Worm (Caenorhabditis elegans): Measurements from ENCODE around the gene idpa-3.

idpa-3 gene

DNA sequence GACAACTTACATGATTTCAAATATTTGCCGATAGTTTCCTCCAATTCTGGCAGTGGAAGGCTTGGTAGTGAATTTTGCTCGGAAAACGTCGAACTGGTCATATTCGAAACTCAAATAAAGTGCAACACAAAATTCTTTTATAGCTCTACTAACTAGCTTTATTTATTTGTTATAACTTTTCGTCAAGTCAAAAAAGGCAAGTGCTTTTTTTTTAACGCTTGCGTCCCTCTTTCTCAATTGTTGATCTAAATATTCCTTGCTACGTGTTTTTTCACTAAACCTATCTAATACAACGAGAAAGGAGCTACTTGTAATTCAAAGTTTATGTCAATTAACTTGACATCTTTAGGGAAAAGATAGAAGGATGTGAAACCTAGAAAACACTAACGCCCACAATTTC lies 25.9 kb upstream of the idpa-3 start, which contains the start of gene F41E7.6:
Gene F41E7.6 (minus strand): TSS at position 101 of the 400 bp plus-strand sequence.
- TF ChIP-seq ham-2 (GFP tag; optimal IDR thresholded peaks at IDR 0.05), result no peak
- no peak for TF ChIP-seq pha-4 (tag; optimal IDR thresholded peaks at IDR 0.05)
- TF ChIP-seq lsy-2 (tag; optimal IDR thresholded peaks at IDR 0.05), result no peak
- TF ChIP-seq ztf-11 (tag; optimal IDR thresholded peaks at IDR 0.05), result no peak
- no peak for TF ChIP-seq M03D4.4 (tag; optimal IDR thresholded peaks at IDR 0.05)
- no peak for TF ChIP-seq unc-120 (tag; optimal IDR thresholded peaks at IDR 0.05; ENCODE audit: poor library complexity, severe bottlenecking)
- no peak for TF ChIP-seq ceh-83 (GFP tag; optimal IDR thresholded peaks at IDR 0.05)

DNA sequence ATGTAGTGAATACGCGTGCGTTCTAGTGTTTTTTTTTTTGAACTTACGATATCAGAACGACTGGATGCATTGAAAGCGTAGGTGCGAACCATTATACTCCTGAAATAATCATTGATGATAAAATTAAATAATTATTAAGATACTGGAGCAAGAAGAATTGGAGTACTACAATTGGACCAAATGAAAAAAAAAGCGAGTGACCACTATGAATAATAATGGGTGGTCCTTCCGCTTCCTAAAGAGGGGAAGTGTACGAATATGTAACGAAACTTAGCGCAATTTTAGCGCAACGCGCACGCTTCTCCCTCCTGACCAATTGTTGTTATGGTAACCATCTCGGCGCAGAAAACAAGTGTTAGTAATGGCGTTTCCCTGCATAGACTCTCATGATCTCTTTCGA lies 20.3 kb upstream of the idpa-3 start, which contains the start of gene F41E7.9:
Gene F41E7.9 (minus strand): TSS at position 101 of the 400 bp plus-strand sequence.
- no peak for TF ChIP-seq pha-4 (tag; optimal IDR thresholded peaks at IDR 0.05)
- no peak for TF ChIP-seq ces-1 (GFP tag; optimal IDR thresholded peaks at IDR 0.05)

DNA sequence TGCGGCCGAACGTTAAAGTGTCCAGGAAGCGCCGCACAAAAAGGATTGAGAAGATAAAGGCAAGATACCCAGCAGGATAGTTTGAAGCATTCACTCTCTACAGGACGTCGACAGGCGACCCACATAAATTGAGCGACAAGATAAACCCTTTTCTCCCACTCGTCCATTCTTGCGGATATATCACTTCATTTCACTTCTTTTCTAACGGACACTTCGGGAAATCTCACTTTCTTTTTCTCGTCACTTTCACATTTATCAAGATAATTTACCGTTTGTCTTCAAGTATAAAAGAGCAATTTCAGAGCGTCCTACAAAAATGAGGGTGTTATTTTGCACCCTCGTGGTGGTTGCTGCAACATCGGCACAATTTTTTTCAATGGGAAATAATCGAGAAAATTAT lies 18.7 kb upstream of the idpa-3 start, which contains the start of gene R07E3.6:
Gene R07E3.6 (plus strand): TSS at position 158 of the 400 bp plus-strand sequence.
- TF ChIP-seq blmp-1 (tag; optimal IDR thresholded peaks at IDR 0.05) (peak; percentile 88), nhr-12 (tag; optimal IDR thresholded peaks at IDR 0.05) (no peak), lin-32 (GFP tag; optimal IDR thresholded peaks at IDR 0.05) (no peak), ham-2 (GFP tag; optimal IDR thresholded peaks at IDR 0.05) (no peak), M03D4.4 (tag; optimal IDR thresholded peaks at IDR 0.05) (no peak), ceh-83 (GFP tag; optimal IDR thresholded peaks at IDR 0.05) (no peak), mep-1 (tag; optimal IDR thresholded peaks at IDR 0.05) (no peak), nhr-76 (tag; optimal IDR thresholded peaks at IDR 0.05) (no peak), ceh-39 (tag; optimal IDR thresholded peaks at IDR 0.05) (no peak), ceh-43 (GFP tag; optimal IDR thresholded peaks at IDR 0.05) (no peak), unc-120 (tag; optimal IDR thresholded peaks at IDR 0.05; ENCODE audit: poor library complexity, severe bottlenecking) (no peak), tbx-8 (GFP tag; optimal IDR thresholded peaks at IDR 0.05) (no peak), unc-62 (GFP tag; optimal IDR thresholded peaks at IDR 0.05) (peak; percentile 54), drap-1 (GFP tag; optimal IDR thresholded peaks at IDR 0.05) (no peak), hlh-1 (tag; optimal IDR thresholded peaks at IDR 0.05) (no peak), lin-13 (tag; optimal IDR thresholded peaks at IDR 0.05) (no peak), nhr-28 (tag; optimal IDR thresholded peaks at IDR 0.05) (no peak), ces-1 (GFP tag; optimal IDR thresholded peaks at IDR 0.05) (no peak), ztf-11 (tag; optimal IDR thresholded peaks at IDR 0.05) (no peak), unc-39 (tag; optimal IDR thresholded peaks at IDR 0.05) (no peak), nhr-237 (tag; optimal IDR thresholded peaks at IDR 0.05) (no peak), cnd-1 (tag; optimal IDR thresholded peaks at IDR 0.05) (no peak), sem-2 (GFP tag; optimal IDR thresholded peaks at IDR 0.05) (no peak), flh-1 (GFP tag; optimal IDR thresholded peaks at IDR 0.05) (no peak), elt-1 (tag; optimal IDR thresholded peaks at IDR 0.05; ENCODE audit: borderline replicate concordance, insufficient read depth) (peak; percentile 27)

DNA sequence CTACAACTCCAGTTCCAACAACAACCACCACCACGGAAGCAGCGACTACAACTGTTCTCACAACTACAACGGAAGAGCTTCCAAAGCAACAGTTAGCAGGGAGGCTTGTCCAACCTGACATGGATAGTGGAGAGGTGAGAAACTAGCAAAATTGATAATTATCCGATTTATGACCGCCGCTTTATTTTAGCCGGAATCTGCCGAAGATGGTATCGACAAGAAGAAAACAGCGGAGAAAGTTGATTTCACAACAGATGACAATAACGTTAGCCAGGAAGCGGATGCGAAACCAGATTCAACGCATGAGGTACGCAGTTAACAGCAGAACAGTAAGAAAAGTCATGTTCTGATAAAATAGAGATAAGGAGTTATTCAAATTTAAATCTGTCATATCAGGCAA lies 17.8 kb upstream of the idpa-3 start:
- TF ChIP-seq elt-1 (tag; optimal IDR thresholded peaks at IDR 0.05; ENCODE audit: borderline replicate concordance, insufficient read depth) (peak; percentile 27), drap-1 (GFP tag; optimal IDR thresholded peaks at IDR 0.05) (no peak), ham-2 (GFP tag; optimal IDR thresholded peaks at IDR 0.05) (peak; percentile 39)

DNA sequence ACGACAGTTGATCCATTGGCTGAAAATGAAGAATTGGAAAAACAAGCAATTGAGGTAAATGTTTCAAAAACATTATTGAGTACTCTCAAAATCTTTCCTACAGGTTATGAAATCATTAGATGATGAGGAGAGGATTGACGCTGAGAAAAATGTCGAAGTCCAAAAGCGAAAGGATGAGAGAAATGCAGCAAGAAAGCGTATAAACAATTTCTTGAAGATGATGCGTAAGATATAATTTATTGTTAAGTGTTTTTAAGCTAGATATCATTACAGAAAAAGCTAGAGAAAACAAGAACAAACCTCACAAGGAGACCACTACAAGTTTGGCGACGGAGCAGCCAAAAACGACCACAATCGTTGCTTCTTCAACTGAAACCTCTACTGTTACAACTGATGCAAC lies 16.6 kb upstream of the idpa-3 start:
- TF ChIP-seq zip-8 (tag; optimal IDR thresholded peaks at IDR 0.05) (no peak), nhr-2 (tag; optimal IDR thresholded peaks at IDR 0.05) (no peak), ceh-83 (GFP tag; optimal IDR thresholded peaks at IDR 0.05) (no peak), unc-39 (tag; optimal IDR thresholded peaks at IDR 0.05) (no peak), ceh-39 (tag; optimal IDR thresholded peaks at IDR 0.05) (no peak), unc-120 (tag; optimal IDR thresholded peaks at IDR 0.05; ENCODE audit: poor library complexity, severe bottlenecking) (no peak), snpc-4 (tag; optimal IDR thresholded peaks at IDR 0.05) (no peak), sem-2 (GFP tag; optimal IDR thresholded peaks at IDR 0.05) (no peak), lsy-2 (tag; optimal IDR thresholded peaks at IDR 0.05) (no peak), nhr-12 (tag; optimal IDR thresholded peaks at IDR 0.05) (no peak), nhr-237 (tag; optimal IDR thresholded peaks at IDR 0.05) (no peak), unc-62 (GFP tag; optimal IDR thresholded peaks at IDR 0.05) (no peak), M03D4.4 (tag; optimal IDR thresholded peaks at IDR 0.05) (no peak)

DNA sequence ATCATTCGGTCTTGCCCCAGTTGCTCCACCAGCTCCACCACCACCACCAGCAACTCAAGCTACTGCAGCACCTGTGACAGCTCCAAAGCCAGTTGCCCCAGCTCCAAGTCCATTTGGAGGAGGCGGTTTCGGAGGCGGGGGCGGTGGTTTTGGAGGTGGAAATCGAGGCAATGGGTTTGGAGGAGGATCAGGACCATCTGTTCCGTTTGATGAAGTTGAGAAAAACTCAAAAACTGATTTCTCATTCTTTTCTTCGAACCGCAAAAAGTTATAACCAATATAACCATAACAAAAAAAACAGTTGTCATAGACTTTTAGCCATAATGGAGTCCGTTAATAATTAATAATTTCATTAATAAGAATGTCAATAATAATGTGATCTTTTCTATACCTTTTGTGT lies 14.8 kb upstream of the idpa-3 start:
- TF ChIP-seq pha-4 (tag; optimal IDR thresholded peaks at IDR 0.05), result no peak
- no peak for TF ChIP-seq nhr-12 (tag; optimal IDR thresholded peaks at IDR 0.05)
- no peak for TF ChIP-seq lsy-2 (tag; optimal IDR thresholded peaks at IDR 0.05)
- TF ChIP-seq nhr-76 (tag; optimal IDR thresholded peaks at IDR 0.05), result no peak
- TF ChIP-seq snpc-4 (tag; optimal IDR thresholded peaks at IDR 0.05), result no peak
- no peak for TF ChIP-seq ceh-83 (GFP tag; optimal IDR thresholded peaks at IDR 0.05)
- no peak for TF ChIP-seq unc-120 (tag; optimal IDR thresholded peaks at IDR 0.05; ENCODE audit: poor library complexity, severe bottlenecking)
- TF ChIP-seq elt-3 (tag; optimal IDR thresholded peaks at IDR 0.05), result no peak
- TF ChIP-seq zip-8 (tag; optimal IDR thresholded peaks at IDR 0.05), result no peak
- TF ChIP-seq ces-1 (GFP tag; optimal IDR thresholded peaks at IDR 0.05), result no peak
- TF ChIP-seq mab-5 (tag; optimal IDR thresholded peaks at IDR 0.05), result no peak
- TF ChIP-seq ham-2 (GFP tag; optimal IDR thresholded peaks at IDR 0.05), result no peak

All from whole organism, mixed stage, embryonic.